Fruit fly (Drosophila melanogaster) whole organism, embryonic: Measurements from ENCODE around the gene CG12112.

ENCODE experiments used
- Awh ChIP-seq: fragments of 200-800 bp; sonication (Bioruptor generic); IDR thresholded peaks from 2 replicates; pipeline ENCODE4, ENCODE4 v1.3.6; 2022; ENCODE audit warnings: missing biosample characterization, missing genetic modification characterization
- Bdp1 ChIP-seq: fragments of 200-800 bp; sonication (Bioruptor generic); optimal IDR thresholded peaks from 3 replicates; lab custom pipeline; 2016; ENCODE audit warnings: missing biosample characterization, missing genetic modification characterization
- CG11085 ChIP-seq: fragments of 200-800 bp; sonication (Bioruptor generic); IDR thresholded peaks from 2 replicates; pipeline ENCODE4 v1.3.6; 2022; ENCODE audit warnings: missing biosample characterization, missing genetic modification characterization
- CG11723 ChIP-seq: fragments of 200-800 bp; sonication (Bioruptor generic); optimal IDR thresholded peaks from 2 replicates; lab custom pipeline; 2017; ENCODE audit warnings: missing biosample characterization, mild to moderate bottlenecking, missing genetic modification characterization
- CG12391 ChIP-seq: fragments of 200-800 bp; sonication (Bioruptor generic); optimal IDR thresholded peaks from 3 replicates; lab custom pipeline; 2018; ENCODE audit warnings: missing biosample characterization, mild to moderate bottlenecking, missing genetic modification characterization, moderate library complexity
- CG13424 ChIP-seq: fragments of 200-800 bp; sonication (Bioruptor generic); optimal IDR thresholded peaks from 2 replicates; lab custom pipeline; 2019; ENCODE audit warnings: missing biosample characterization, mild to moderate bottlenecking, missing genetic modification characterization, moderate library complexity
- CG13624 ChIP-seq: fragments of 200-800 bp; sonication (Bioruptor generic); optimal IDR thresholded peaks from 2 replicates; lab custom pipeline; 2016; ENCODE audit warnings: missing biosample characterization, missing genetic modification characterization
- CG14710 ChIP-seq: fragments of 200-800 bp; sonication (Bioruptor generic); optimal IDR thresholded peaks from 3 replicates; lab custom pipeline; 2019; ENCODE audit warnings: missing biosample characterization, mild to moderate bottlenecking, missing genetic modification characterization, moderate library complexity
- CG15601 ChIP-seq: fragments of 200-800 bp; sonication (Bioruptor generic); optimal IDR thresholded peaks from 3 replicates; lab custom pipeline; 2019; ENCODE audit warnings: missing biosample characterization, mild to moderate bottlenecking, missing genetic modification characterization, moderate library complexity
- CG2889 ChIP-seq: fragments of 200-800 bp; sonication (Bioruptor generic); IDR thresholded peaks from 3 replicates; pipeline ENCODE4 v1.3.6; 2022; ENCODE audit warnings: missing biosample characterization, missing genetic modification characterization
- CG30403 ChIP-seq: fragments of 200-800 bp; sonication (Bioruptor generic); optimal IDR thresholded peaks from 3 replicates; lab custom pipeline; 2016; ENCODE audit warnings: missing biosample characterization, missing genetic modification characterization
- CG31388 ChIP-seq: fragments of 200-800 bp; sonication (Bioruptor generic); optimal IDR thresholded peaks from 2 replicates; lab custom pipeline; 2016; ENCODE audit warnings: missing biosample characterization, missing genetic modification characterization
- CG31441 ChIP-seq: fragments of 200-800 bp; sonication (Bioruptor generic); IDR thresholded peaks from 2 replicates; pipeline ENCODE4 v1.3.6; 2022; ENCODE audit warnings: missing biosample characterization, missing genetic modification characterization
- CG3838 ChIP-seq: fragments of 200-800 bp; sonication (Bioruptor generic); optimal IDR thresholded peaks from 3 replicates; lab custom pipeline; 2016; ENCODE audit warnings: missing biosample characterization, missing genetic modification characterization
- CG4617 ChIP-seq: fragments of 200-800 bp; sonication (Bioruptor generic); optimal IDR thresholded peaks from 3 replicates; lab custom pipeline; 2016; ENCODE audit warnings: missing biosample characterization, missing genetic modification characterization, borderline replicate concordance
- CG5180 ChIP-seq: fragments of 200-800 bp; sonication (Bioruptor generic); optimal IDR thresholded peaks from 3 replicates; lab custom pipeline; 2017; ENCODE audit warnings: missing biosample characterization, missing genetic modification characterization, mild to moderate bottlenecking, moderate library complexity, missing genetic modification reagents
- CG6813 ChIP-seq: fragments of 200-800 bp; sonication (Bioruptor generic); optimal IDR thresholded peaks from 2 replicates; lab custom pipeline; 2017; ENCODE audit warnings: missing biosample characterization, missing genetic modification characterization, mild to moderate bottlenecking, moderate library complexity, missing genetic modification reagents
- CG7745 ChIP-seq: fragments of 200-800 bp; sonication (Bioruptor generic); optimal IDR thresholded peaks from 2 replicates; lab custom pipeline; 2018; ENCODE audit warnings: missing biosample characterization, mild to moderate bottlenecking, missing genetic modification characterization, moderate library complexity
- CG8765 ChIP-seq: fragments of 200-800 bp; sonication (Bioruptor generic); IDR thresholded peaks from 2 replicates; pipeline ENCODE4 v1.3.6; 2022; ENCODE audit warnings: missing biosample characterization, missing genetic modification characterization
- CG9215 ChIP-seq: fragments of 200-800 bp; sonication (Bioruptor generic); IDR thresholded peaks from 2 replicates; pipeline ENCODE4 v1.3.6; 2022; ENCODE audit warnings: missing biosample characterization, missing genetic modification characterization
- CoRest ChIP-seq: fragments of 200-800 bp; sonication (Bioruptor generic); optimal IDR thresholded peaks from 3 replicates; lab custom pipeline; 2018; ENCODE audit warnings: missing biosample characterization, mild to moderate bottlenecking, missing genetic modification characterization, moderate library complexity
- Hr51 ChIP-seq, 2 experiments: fragments of 200-800 bp; sonication (Bioruptor generic); optimal IDR thresholded peaks; 2 replicates in 1 of 2; 3 replicates in 1 of 2; lab custom pipeline; 2016 to 2018; ENCODE audit warnings: missing biosample characterization in 2 of 2, missing genetic modification characterization in 2 of 2, mild to moderate bottlenecking in 1 of 2, moderate library complexity in 1 of 2
- Lpt ChIP-seq: fragments of >200 bp; optimal IDR thresholded peaks from 2 replicates; lab custom pipeline; 2018; ENCODE audit warnings: missing biosample characterization, missing genetic modification characterization
- MBD-R2 ChIP-seq: fragments of 200-800 bp; sonication (Bioruptor generic); IDR thresholded peaks from 2 replicates; pipeline ENCODE4 v1.3.6; 2022; ENCODE audit warnings: missing biosample characterization, missing genetic modification characterization
- MESR4 ChIP-seq: fragments of 200-800 bp; sonication (Bioruptor generic); optimal IDR thresholded peaks from 2 replicates; lab custom pipeline; 2018; ENCODE audit warnings: missing biosample characterization, mild to moderate bottlenecking, missing genetic modification characterization, moderate library complexity
- Myb ChIP-seq: fragments of 200-800 bp; sonication (Bioruptor generic); optimal IDR thresholded peaks from 2 replicates; lab custom pipeline; 2016; ENCODE audit warnings: missing biosample characterization, missing genetic modification characterization
- Spps ChIP-seq: fragments of 200-800 bp; sonication (Bioruptor generic); optimal IDR thresholded peaks from 2 replicates; lab custom pipeline; 2018; ENCODE audit warnings: missing biosample characterization, mild to moderate bottlenecking, missing genetic modification characterization
- btn ChIP-seq: fragments of 200-800 bp; sonication (Bioruptor generic); optimal IDR thresholded peaks from 2 replicates; lab custom pipeline; 2016; ENCODE audit warnings: missing biosample characterization, missing genetic modification characterization
- caup ChIP-seq: fragments of 200-800 bp; sonication (Bioruptor generic); optimal IDR thresholded peaks from 3 replicates; lab custom pipeline; 2017; ENCODE audit warnings: missing biosample characterization, mild to moderate bottlenecking, missing genetic modification characterization, moderate library complexity; ENCODE audit not compliant: severe bottlenecking
- corto ChIP-seq: fragments of 200-800 bp; sonication (Bioruptor generic); optimal IDR thresholded peaks from 2 replicates; lab custom pipeline; 2016; ENCODE audit warnings: missing biosample characterization, mild to moderate bottlenecking, missing genetic modification characterization, moderate library complexity
- crol ChIP-seq: fragments of 200-800 bp; sonication (Bioruptor generic); IDR thresholded peaks from 2 replicates; pipeline ENCODE4 v1.3.6; 2022; ENCODE audit warnings: missing biosample characterization, missing genetic modification characterization
- danr ChIP-seq: fragments of 200-800 bp; sonication (Bioruptor generic); IDR thresholded peaks from 2 replicates; pipeline ENCODE4 v1.3.6; 2022; ENCODE audit warnings: missing biosample characterization, missing genetic modification characterization
- fd3F ChIP-seq: fragments of 200-800 bp; sonication (Bioruptor generic); optimal IDR thresholded peaks from 2 replicates; lab custom pipeline; 2018; ENCODE audit warnings: missing biosample characterization, mild to moderate bottlenecking, missing genetic modification characterization, moderate library complexity
- jigr1 ChIP-seq: fragments of 200-800 bp; sonication (Bioruptor generic); IDR thresholded peaks from 3 replicates; pipeline ENCODE4 v1.3.6; 2022; ENCODE audit warnings: missing biosample characterization, missing genetic modification characterization
- lov ChIP-seq, 2 experiments: fragments of 200-800 bp in 1 of 2; fragments of >200 bp in 1 of 2; sonication (Bioruptor generic) in 1 of 2; IDR thresholded peaks in 1 of 2; optimal IDR thresholded peaks in 1 of 2; 2 replicates in 1 of 2; 3 replicates in 1 of 2; pipeline versions ENCODE4 v1.3.6 to Lab custom; 2017 to 2022; ENCODE audit warnings: missing biosample characterization in 1 of 2, missing genetic modification characterization in 1 of 2
- luna ChIP-seq: fragments of 200-800 bp; sonication (Bioruptor generic); optimal IDR thresholded peaks from 2 replicates; lab custom pipeline; 2016; ENCODE audit warnings: missing biosample characterization, missing genetic modification characterization
- nau ChIP-seq: fragments of 200-800 bp; sonication (Bioruptor generic); optimal IDR thresholded peaks from 3 replicates; lab custom pipeline; 2017; ENCODE audit warnings: missing biosample characterization, mild to moderate bottlenecking, missing genetic modification characterization, missing genetic modification reagents
- nerfin-1 ChIP-seq: fragments of 200-800 bp; sonication (Bioruptor generic); optimal IDR thresholded peaks from 3 replicates; lab custom pipeline; 2019; ENCODE audit warnings: missing biosample characterization, mild to moderate bottlenecking, missing genetic modification characterization, moderate library complexity
- oc ChIP-seq: fragments of 200-800 bp; sonication (Bioruptor generic); optimal IDR thresholded peaks from 2 replicates; lab custom pipeline; 2018; ENCODE audit warnings: missing biosample characterization, mild to moderate bottlenecking, missing genetic modification characterization, moderate library complexity
- peb ChIP-seq: fragments of 200-800 bp; sonication (Bioruptor generic); IDR thresholded peaks from 2 replicates; pipeline ENCODE4 v1.3.6; 2022; ENCODE audit warnings: missing biosample characterization, missing genetic modification characterization
- sna ChIP-seq: fragments of 200-800 bp; sonication (Bioruptor generic); IDR thresholded peaks from 2 replicates; pipeline ENCODE4 v1.3.6; 2022; ENCODE audit warnings: missing biosample characterization, missing genetic modification characterization; ENCODE audit not compliant: partially characterized antibody
- ssp ChIP-seq: fragments of 200-800 bp; sonication (Bioruptor generic); IDR thresholded peaks from 2 replicates; pipeline ENCODE4 v1.3.6; 2022; ENCODE audit warnings: missing biosample characterization, missing genetic modification characterization
- tna ChIP-seq: fragments of 200-800 bp; sonication (Bioruptor generic); IDR thresholded peaks from 2 replicates; pipeline ENCODE4 v1.3.6; 2022; ENCODE audit warnings: missing biosample characterization, missing genetic modification characterization; ENCODE audit not compliant: partially characterized antibody
- twi ChIP-seq: fragments of 200-800 bp; optimal IDR thresholded peaks from 2 replicates; lab custom pipeline; 2019; ENCODE audit warnings: missing biosample characterization, mild to moderate bottlenecking, missing genetic modification characterization, moderate library complexity
- zen ChIP-seq: fragments of 200-800 bp; sonication (Bioruptor generic); optimal IDR thresholded peaks from 3 replicates; lab custom pipeline; 2018; ENCODE audit warnings: missing biosample characterization, mild to moderate bottlenecking, missing genetic modification characterization, moderate library complexity
- zf30C ChIP-seq: fragments of 200-800 bp; sonication (Bioruptor generic); optimal IDR thresholded peaks from 3 replicates; lab custom pipeline; 2018; ENCODE audit warnings: missing biosample characterization, mild to moderate bottlenecking, missing genetic modification characterization

The CG12112 gene

DNA sequence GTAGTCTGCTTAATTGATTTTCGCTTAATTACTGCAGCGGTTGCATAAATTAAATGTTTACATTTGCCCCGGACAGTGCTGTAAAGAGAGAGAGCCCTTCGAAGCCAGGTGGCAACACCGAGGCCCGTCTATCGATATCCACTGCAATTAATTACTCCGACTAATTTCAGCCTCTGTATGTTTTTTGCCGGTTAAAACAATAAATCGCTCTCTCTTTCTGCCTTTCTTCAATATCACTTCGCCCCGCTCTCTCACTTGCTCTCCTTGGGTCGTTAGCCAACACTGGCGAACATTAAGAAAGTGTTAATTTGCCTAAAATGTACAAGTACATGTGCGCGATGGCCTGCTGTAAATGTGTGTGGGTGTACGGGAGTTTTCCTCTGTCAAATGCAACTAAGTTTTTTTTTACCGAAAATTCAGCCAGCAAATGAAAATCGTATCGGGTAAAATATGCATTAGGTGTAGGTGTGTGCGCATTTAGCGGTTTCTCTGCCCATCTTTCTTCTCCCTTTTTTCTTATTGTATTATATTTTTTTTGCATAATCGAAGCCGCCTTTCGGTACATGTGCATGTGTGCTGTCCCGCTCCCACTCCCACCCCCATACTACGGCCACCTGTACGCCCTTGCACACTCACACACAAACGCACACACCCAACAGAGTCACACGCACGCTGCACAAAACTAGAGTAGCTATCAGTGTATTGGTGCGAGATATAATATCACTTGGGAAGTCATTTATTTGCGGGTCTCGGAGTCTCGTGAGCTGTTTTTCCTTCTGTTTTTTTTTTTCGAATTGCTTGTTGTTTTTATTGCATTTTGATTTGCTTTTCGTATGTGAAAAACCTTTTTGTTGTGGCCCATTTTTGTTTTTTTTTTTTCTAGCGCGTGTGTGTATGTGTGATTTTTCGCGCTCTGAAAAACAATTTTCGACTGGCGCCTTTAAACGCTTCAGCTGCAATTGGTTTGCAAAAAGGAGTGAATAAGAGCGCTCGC, 1.7 kb upstream of the CG12112 start (continued):
- TF ChIP-seq Lpt (GFP tag; lab: Kevin White, UChicago) (no peak), CG7745 (tag; lab: Kevin White, UChicago) (peak; percentile 97), Hr51 (GFP tag; optimal IDR thresholded peaks at IDR 0.05; lab: Kevin White, UChicago) (peak in 1 of 2 experiments; percentile 23), CG11723 (no peak), crol (GFP tag; lab: Robert Waterston, UW) (peak; percentile 69; the same call in 1 of the 2 replicates), twi (tag; lab: Kevin White, UChicago) (no peak), MESR4 (peak; percentile 12), btn (no peak), Spps (tag; lab: Kevin White, UChicago) (no peak), zen (tag; lab: Kevin White, UChicago) (peak; percentile 80), CG4617 (GFP tag; lab: Kevin White, UChicago) (peak; percentile 0), CG15601 (tag; lab: Kevin White, UChicago) (no peak), Awh (GFP tag; lab: Robert Waterston, UW) (no peak; the same call in 1 of the 2 replicates), jigr1 (GFP tag; lab: Robert Waterston, UW) (no peak), CG11085 (no peak), CG8765 (GFP tag; lab: Robert Waterston, UW) (no peak), CG2889 (GFP tag; lab: Robert Waterston, UW) (no peak), lov (optimal IDR thresholded peaks at IDR 0.05; lab: Kevin White, UChicago) (no peak), lov (GFP tag; IDR thresholded peaks at IDR 0.05; lab: Robert Waterston, UW) (0 out of 3 replicates have a peak, but pooled peaks have one; percentile 45), CG5180 (GFP tag; lab: Kevin White, UChicago) (no peak), corto (no peak), nau (GFP tag; lab: Kevin White, UChicago) (no peak), CG14710 (tag; lab: Kevin White, UChicago) (peak; percentile 26), Myb (GFP tag; lab: Kevin White, UChicago) (peak; percentile 56), danr (no peak), fd3F (no peak), CG31441 (GFP tag; lab: Robert Waterston, UW) (no peak; the same call in 1 of the 2 replicates), CG3838 (GFP tag; lab: Kevin White, UChicago) (no peak), CG31388 (GFP tag; lab: Kevin White, UChicago) (no peak), ssp (GFP tag; lab: Robert Waterston, UW) (no peak), zf30C (GFP tag; lab: Kevin White, UChicago) (no peak), CG12391 (tag; lab: Kevin White, UChicago) (peak; percentile 39), tna (GFP tag; lab: Robert Waterston, UW) (0 out of 2 replicates have a peak, but pooled peaks have one; percentile 32), Bdp1 (peak; percentile 0), CoRest (no peak), sna (GFP tag; lab: Robert Waterston, UW) (0 out of 2 replicates have a peak, but pooled peaks have one; percentile 20), CG6813 (GFP tag; lab: Kevin White, UChicago) (no peak), CG13424 (tag; lab: Kevin White, UChicago) (no peak), oc (no peak), CG13624 (GFP tag; lab: Kevin White, UChicago) (peak; percentile 12), CG30403 (GFP tag; lab: Kevin White, UChicago) (peak; percentile 16), MBD-R2 (GFP tag; lab: Robert Waterston, UW) (no peak; the same call in 1 of the 2 replicates), caup (GFP tag; lab: Kevin White, UChicago) (peak; percentile 31), luna (GFP tag; lab: Kevin White, UChicago) (no peak), CG9215 (GFP tag; lab: Robert Waterston, UW) (no peak), peb (GFP tag; lab: Robert Waterston, UW) (no peak), nerfin-1 (no peak)
